Fruit fly (Drosophila melanogaster) whole organism, embryonic: Measurements from ENCODE around the gene CG46462.
A peak's percentile ranks its signal among the peaks of the same experiment; 100 is the strongest.

Experiments
- Abd-B ChIP-seq: fragments of 200-800 bp; sonication (Bioruptor generic); optimal IDR thresholded peaks from 2 replicates; lab custom pipeline; 2018; ENCODE audit warnings: missing biosample characterization, mild to moderate bottlenecking, missing genetic modification characterization, moderate library complexity
- Awh ChIP-seq: fragments of 200-800 bp; sonication (Bioruptor generic); IDR thresholded peaks from 2 replicates; pipeline ENCODE4, ENCODE4 v1.3.6; 2022; ENCODE audit warnings: missing biosample characterization, missing genetic modification characterization
- B-H1 ChIP-seq: fragments of 200-800 bp; sonication (Bioruptor generic); IDR thresholded peaks from 3 replicates; pipeline ENCODE4 v1.3.6; 2022; ENCODE audit warnings: missing biosample characterization, missing genetic modification characterization
- CG1024 ChIP-seq: fragments of 200-800 bp; sonication (Bioruptor generic); IDR thresholded peaks from 2 replicates; pipeline ENCODE4 v1.3.6; 2022; ENCODE audit warnings: missing biosample characterization, missing genetic modification characterization
- CG12769 ChIP-seq: fragments of 200-800 bp; sonication (Bioruptor generic); optimal IDR thresholded peaks from 2 replicates; lab custom pipeline; 2019; ENCODE audit warnings: missing biosample characterization, mild to moderate bottlenecking, missing genetic modification characterization, moderate library complexity
- CG13894 ChIP-seq: fragments of 200-800 bp; sonication (Bioruptor generic); optimal IDR thresholded peaks from 3 replicates; lab custom pipeline; 2018; ENCODE audit warnings: missing biosample characterization, mild to moderate bottlenecking, missing genetic modification characterization, moderate library complexity
- CG15073 ChIP-seq: fragments of 200-800 bp; sonication (Bioruptor generic); optimal IDR thresholded peaks from 2 replicates; lab custom pipeline; 2016; ENCODE audit warnings: missing biosample characterization, missing genetic modification characterization
- CG15601 ChIP-seq: fragments of 200-800 bp; sonication (Bioruptor generic); optimal IDR thresholded peaks from 3 replicates; lab custom pipeline; 2019; ENCODE audit warnings: missing biosample characterization, mild to moderate bottlenecking, missing genetic modification characterization, moderate library complexity
- CG16779 ChIP-seq: fragments of 200-800 bp; sonication (Bioruptor generic); IDR thresholded peaks from 2 replicates; pipeline ENCODE4 v1.3.6; 2022; ENCODE audit warnings: missing biosample characterization, missing genetic modification characterization
- CG16815 ChIP-seq: fragments of 200-800 bp; sonication (Bioruptor generic); optimal IDR thresholded peaks from 3 replicates; lab custom pipeline; 2017; ENCODE audit warnings: missing biosample characterization, mild to moderate bottlenecking, missing genetic modification characterization
- CG17186 ChIP-seq: fragments of 200-800 bp; sonication (Bioruptor generic); optimal IDR thresholded peaks from 3 replicates; lab custom pipeline; 2017; ENCODE audit warnings: missing biosample characterization, missing genetic modification reagents, missing genetic modification characterization
- CG17361 ChIP-seq: fragments of 200-800 bp; sonication (Bioruptor generic); IDR thresholded peaks from 3 replicates; pipeline ENCODE4 v1.3.6; 2022; ENCODE audit warnings: missing biosample characterization, missing genetic modification characterization
- CG2120 ChIP-seq: fragments of 200-800 bp; sonication (Bioruptor generic); optimal IDR thresholded peaks from 3 replicates; lab custom pipeline; 2016; ENCODE audit warnings: missing biosample characterization, missing genetic modification characterization
- CG2678 ChIP-seq: fragments of 200-800 bp; sonication (Bioruptor generic); optimal IDR thresholded peaks from 3 replicates; lab custom pipeline; 2019; ENCODE audit warnings: missing biosample characterization, mild to moderate bottlenecking, missing genetic modification characterization, moderate library complexity
- CG32532 ChIP-seq: fragments of 200-800 bp; sonication (Bioruptor generic); IDR thresholded peaks from 2 replicates; pipeline ENCODE4 v1.3.6; 2022; ENCODE audit warnings: missing biosample characterization, missing genetic modification characterization
- CG34376 ChIP-seq: fragments of 200-800 bp; sonication (Bioruptor generic); optimal IDR thresholded peaks from 2 replicates; lab custom pipeline; 2018; ENCODE audit warnings: missing biosample characterization, mild to moderate bottlenecking, missing genetic modification characterization
- CG4282 ChIP-seq: fragments of 200-800 bp; sonication (Bioruptor generic); optimal IDR thresholded peaks from 2 replicates; lab custom pipeline; 2016; ENCODE audit warnings: missing biosample characterization, missing genetic modification characterization
- CG4730 ChIP-seq: fragments of 200-800 bp; sonication (Bioruptor generic); IDR thresholded peaks from 2 replicates; pipeline ENCODE4 v1.3.6; 2022; ENCODE audit warnings: missing biosample characterization, missing genetic modification characterization
- CG6254 ChIP-seq: fragments of 200-800 bp; sonication (Bioruptor generic); optimal IDR thresholded peaks from 3 replicates; lab custom pipeline; 2017; ENCODE audit warnings: mild to moderate bottlenecking, missing biosample characterization, missing genetic modification reagents, missing genetic modification characterization
- CG7786 ChIP-seq: fragments of 200-800 bp; sonication (Bioruptor generic); optimal IDR thresholded peaks from 2 replicates; lab custom pipeline; 2016; ENCODE audit warnings: missing biosample characterization, missing genetic modification characterization
- CG7987 ChIP-seq: fragments of 200-800 bp; sonication (Bioruptor generic); optimal IDR thresholded peaks from 2 replicates; lab custom pipeline; 2018; ENCODE audit warnings: missing biosample characterization, mild to moderate bottlenecking, missing genetic modification characterization, moderate library complexity
- CG8290 ChIP-seq, 3 experiments: fragments of 200-800 bp; sonication (Bioruptor generic); optimal IDR thresholded peaks; 2 replicates each; lab custom pipeline; 2016 to 2019; ENCODE audit warnings: missing biosample characterization in 3 of 3, missing genetic modification characterization in 3 of 3, mild to moderate bottlenecking in 2 of 3, moderate library complexity in 1 of 3
- CG9215 ChIP-seq: fragments of 200-800 bp; sonication (Bioruptor generic); IDR thresholded peaks from 2 replicates; pipeline ENCODE4 v1.3.6; 2022; ENCODE audit warnings: missing biosample characterization, missing genetic modification characterization
- CG9609 ChIP-seq: fragments of 200-800 bp; sonication (Bioruptor generic); optimal IDR thresholded peaks from 3 replicates; lab custom pipeline; 2016; ENCODE audit warnings: missing biosample characterization, missing genetic modification characterization
- Camta ChIP-seq: fragments of 200-800 bp; sonication (Bioruptor generic); optimal IDR thresholded peaks from 2 replicates; lab custom pipeline; 2016; ENCODE audit warnings: missing biosample characterization, missing genetic modification characterization
- CoRest ChIP-seq: fragments of 200-800 bp; sonication (Bioruptor generic); optimal IDR thresholded peaks from 3 replicates; lab custom pipeline; 2018; ENCODE audit warnings: missing biosample characterization, mild to moderate bottlenecking, missing genetic modification characterization, moderate library complexity
- D19A ChIP-seq: fragments of 200-800 bp; optimal IDR thresholded peaks from 3 replicates; lab custom pipeline; 2019; ENCODE audit warnings: missing biosample characterization, mild to moderate bottlenecking, missing genetic modification characterization, moderate library complexity
- Dref ChIP-seq: fragments of 200-800 bp; sonication (Bioruptor generic); IDR thresholded peaks from 2 replicates; pipeline ENCODE4 v1.3.6; 2022; ENCODE audit warnings: missing biosample characterization, missing genetic modification characterization
- HmgD ChIP-seq: fragments of 200-800 bp; sonication (Bioruptor generic); optimal IDR thresholded peaks from 3 replicates; lab custom pipeline; 2016; ENCODE audit warnings: missing biosample characterization, missing genetic modification characterization
- Hr78 ChIP-seq, 2 experiments: fragments of 200-800 bp in 1 of 2; fragments of >200 bp in 1 of 2; sonication (Bioruptor generic) in 1 of 2; optimal IDR thresholded peaks; 2 replicates each; lab custom pipeline; 2017 to 2019; ENCODE audit warnings: missing biosample characterization in 2 of 2, missing genetic modification characterization in 2 of 2, mild to moderate bottlenecking in 1 of 2, moderate library complexity in 1 of 2
- Oli ChIP-seq: fragments of 200-800 bp; sonication (Bioruptor generic); optimal IDR thresholded peaks from 2 replicates; lab custom pipeline; 2018; ENCODE audit warnings: missing biosample characterization, mild to moderate bottlenecking, missing genetic modification characterization, moderate library complexity
- Pdp1 ChIP-seq, 2 experiments: fragments of 200-800 bp; sonication (Bioruptor generic); optimal IDR thresholded peaks; 3 replicates each; lab custom pipeline; 2016; ENCODE audit warnings: missing biosample characterization in 2 of 2, missing genetic modification characterization in 2 of 2, mild to moderate bottlenecking in 1 of 2, moderate library complexity in 1 of 2
- Trl ChIP-seq, 3 experiments: fragments of >200 bp in 2 of 3; fragments of 200-800 bp in 1 of 3; sonication (Bioruptor generic) in 1 of 3; optimal IDR thresholded peaks; 2 replicates in 1 of 3; 3 replicates in 2 of 3; lab custom pipeline; 2016 to 2017; ENCODE audit warnings: missing biosample characterization in 1 of 3, missing genetic modification characterization in 1 of 3
- Usf ChIP-seq: fragments of 200-800 bp; sonication (Bioruptor generic); optimal IDR thresholded peaks from 2 replicates; lab custom pipeline; 2017; ENCODE audit warnings: missing genotype, missing biosample characterization, missing genetic modification characterization
- Xbp1 ChIP-seq: fragments of 200-800 bp; sonication (Bioruptor generic); optimal IDR thresholded peaks from 3 replicates; lab custom pipeline; 2016; ENCODE audit warnings: missing biosample characterization, mild to moderate bottlenecking, missing genetic modification characterization
- chinmo ChIP-seq: fragments of 200-800 bp; sonication (Bioruptor generic); IDR thresholded peaks from 4 replicates; pipeline ENCODE4 v1.3.6; 2022; ENCODE audit warnings: missing biosample characterization, missing genetic modification characterization; ENCODE audit not compliant: partially characterized antibody
- crol ChIP-seq: fragments of 200-800 bp; sonication (Bioruptor generic); IDR thresholded peaks from 2 replicates; pipeline ENCODE4 v1.3.6; 2022; ENCODE audit warnings: missing biosample characterization, missing genetic modification characterization
- dimm ChIP-seq: fragments of 200-800 bp; sonication (Bioruptor generic); IDR thresholded peaks from 2 replicates; pipeline ENCODE4 v1.3.6; 2022; ENCODE audit warnings: missing biosample characterization, missing genetic modification characterization
- exex ChIP-seq: fragments of 200-800 bp; sonication (Bioruptor generic); optimal IDR thresholded peaks from 4 replicates; lab custom pipeline; 2018; ENCODE audit warnings: missing biosample characterization, mild to moderate bottlenecking, missing genetic modification characterization, moderate library complexity
- fd102C ChIP-seq: fragments of 200-800 bp; sonication (Bioruptor generic); optimal IDR thresholded peaks from 2 replicates; lab custom pipeline; 2018; ENCODE audit warnings: missing biosample characterization, mild to moderate bottlenecking, missing genetic modification characterization, moderate library complexity
- grau ChIP-seq: fragments of 200-800 bp; optimal IDR thresholded peaks from 3 replicates; lab custom pipeline; 2019; ENCODE audit warnings: missing biosample characterization, mild to moderate bottlenecking, missing genetic modification characterization, moderate library complexity
- lilli ChIP-seq: fragments of 200-800 bp; sonication (Bioruptor generic); optimal IDR thresholded peaks from 3 replicates; lab custom pipeline; 2016; ENCODE audit warnings: missing biosample characterization, missing genetic modification characterization
- luna ChIP-seq: fragments of 200-800 bp; sonication (Bioruptor generic); optimal IDR thresholded peaks from 2 replicates; lab custom pipeline; 2016; ENCODE audit warnings: missing biosample characterization, missing genetic modification characterization
- maf-S ChIP-seq: fragments of 200-800 bp; sonication (Bioruptor generic); optimal IDR thresholded peaks from 2 replicates; lab custom pipeline; 2016; ENCODE audit warnings: missing biosample characterization, missing genetic modification characterization
- mirr ChIP-seq: fragments of 200-800 bp; sonication (Bioruptor generic); optimal IDR thresholded peaks from 3 replicates; lab custom pipeline; 2018; ENCODE audit warnings: missing biosample characterization, mild to moderate bottlenecking, missing genetic modification characterization
- nom ChIP-seq: fragments of 200-800 bp; sonication (Bioruptor generic); optimal IDR thresholded peaks from 2 replicates; lab custom pipeline; 2017; ENCODE audit warnings: missing biosample characterization, missing genetic modification characterization, mild to moderate bottlenecking, moderate library complexity, missing genetic modification reagents
- odd ChIP-seq: fragments of 200-800 bp; sonication (Bioruptor generic); optimal IDR thresholded peaks from 2 replicates; lab custom pipeline; 2017; ENCODE audit warnings: missing biosample characterization, mild to moderate bottlenecking, missing genetic modification characterization
- sd ChIP-seq: fragments of 200-800 bp; sonication (Bioruptor generic); optimal IDR thresholded peaks from 3 replicates; lab custom pipeline; 2018; ENCODE audit warnings: missing biosample characterization, mild to moderate bottlenecking, missing genetic modification characterization, moderate library complexity
- zen2 ChIP-seq: fragments of 200-800 bp; sonication (Bioruptor generic); IDR thresholded peaks from 3 replicates; pipeline ENCODE4 v1.3.6; 2022; ENCODE audit warnings: missing biosample characterization, missing genetic modification characterization; ENCODE audit not compliant: partially characterized antibody

Gene CG46462

dm6 chr3L:19929719-19930334 lies 1.7 kb upstream of the CG46462 start (continued):
- TF ChIP-seq Usf (GFP tag; lab: Kevin White, UChicago) (no peak), CG1024 (GFP tag; lab: Robert Waterston, UW) (no peak), dimm (GFP tag; lab: Robert Waterston, UW) (no peak), CG17361 (GFP tag; lab: Robert Waterston, UW) (0 out of 3 replicates have a peak, but pooled peaks have one; percentile 6), CG32532 (GFP tag; lab: Robert Waterston, UW) (peak; percentile 31; the same call in 1 of the 2 replicates), Awh (GFP tag; lab: Robert Waterston, UW) (no peak), fd102C (no peak), CG16779 (GFP tag; lab: Robert Waterston, UW) (no peak), zen2 (GFP tag; lab: Robert Waterston, UW) (no peak), D19A (no peak), odd (no peak), lilli (no peak), Pdp1 (GFP tag; optimal IDR thresholded peaks at IDR 0.05; lab: Kevin White, UChicago) (peak in 1 of 2 experiments; percentile 81), CG7987 (GFP tag; lab: Kevin White, UChicago) (peak; percentile 2), nom (no peak), exex (tag; lab: Kevin White, UChicago) (peak; percentile 99), HmgD (GFP tag; lab: Kevin White, UChicago) (no peak), CG9609 (GFP tag; lab: Kevin White, UChicago) (no peak), CG2678 (tag; lab: Kevin White, UChicago) (no peak), crol (GFP tag; lab: Robert Waterston, UW) (peak; percentile 88), CG4282 (GFP tag; lab: Kevin White, UChicago) (no peak), Camta (no peak), sd (tag; lab: Kevin White, UChicago) (no peak), CG15073 (no peak), mirr (GFP tag; lab: Kevin White, UChicago) (peak; percentile 96), Xbp1 (GFP tag; lab: Kevin White, UChicago) (peak; percentile 26), maf-S (no peak), CG8290 (GFP tag; optimal IDR thresholded peaks at IDR 0.05; lab: Kevin White, UChicago) (no peak), CG8290 (tag; optimal IDR thresholded peaks at IDR 0.05; lab: Kevin White, UChicago) (no peak), CG12769 (tag; lab: Kevin White, UChicago) (no peak), CG16815 (GFP tag; lab: Kevin White, UChicago) (no peak), Hr78 (GFP tag; optimal IDR thresholded peaks at IDR 0.05; lab: Kevin White, UChicago) (peak in 1 of 2 experiments; percentile 27), CG13894 (tag; lab: Kevin White, UChicago) (peak; percentile 24), grau (tag; lab: Kevin White, UChicago) (no peak), CG34376 (GFP tag; lab: Kevin White, UChicago) (no peak), CG17186 (GFP tag; lab: Kevin White, UChicago) (no peak), Dref (GFP tag; lab: Robert Waterston, UW) (no peak), luna (GFP tag; lab: Kevin White, UChicago) (no peak), chinmo (GFP tag; lab: Robert Waterston, UW) (peak; percentile 81; the same call in 2 of the 4 replicates), CG9215 (GFP tag; lab: Robert Waterston, UW) (no peak), CG15601 (no peak), CoRest (tag; lab: Kevin White, UChicago) (no peak), Oli (tag; lab: Kevin White, UChicago) (no peak), CG6254 (GFP tag; lab: Kevin White, UChicago) (no peak), CG2120 (GFP tag; lab: Kevin White, UChicago) (peak; percentile 21), B-H1 (GFP tag; lab: Robert Waterston, UW) (no peak), CG4730 (no peak), Abd-B (GFP tag; lab: Kevin White, UChicago) (no peak), CG7786 (GFP tag; lab: Kevin White, UChicago) (no peak), Trl (optimal IDR thresholded peaks at IDR 0.05; lab: Kevin White, UChicago) (peak; percentile 21 to 36), Trl (GFP tag; optimal IDR thresholded peaks at IDR 0.05; lab: Kevin White, UChicago) (no peak)
